Worm (Caenorhabditis elegans) whole organism, mixed stage, embryonic: ENCODE measurements around the gene T01B7.9.

Experiments
- M03D4.4 ChIP-seq: sonication (generic microtip); optimal IDR thresholded peaks from 2 replicates; lab custom pipeline; 2017; ENCODE audit warnings: mild to moderate bottlenecking, missing genetic modification characterization, missing compliant biosample characterization
- bed-3 ChIP-seq: fragments of 200-800 bp; sonication (Bioruptor generic); optimal IDR thresholded peaks from 3 replicates; lab custom pipeline; 2018; ENCODE audit warnings: mild to moderate bottlenecking, missing genetic modification characterization, moderate library complexity, missing compliant biosample characterization
- blmp-1 ChIP-seq: fragments of 150-350 bp; optimal IDR thresholded peaks from 2 replicates; lab custom pipeline; 2014; ENCODE audit warnings: missing biosample characterization, missing genetic modification characterization
- ceh-39 ChIP-seq: fragments of 150-350 bp; optimal IDR thresholded peaks from 2 replicates; lab custom pipeline; 2014; ENCODE audit warnings: missing biosample characterization, missing genetic modification characterization
- ceh-43 ChIP-seq: fragments of 200-800 bp; sonication (Bioruptor generic); optimal IDR thresholded peaks from 2 replicates; lab custom pipeline; 2018; ENCODE audit warnings: mild to moderate bottlenecking, missing genetic modification characterization, moderate library complexity, missing compliant biosample characterization
- ceh-83 ChIP-seq: fragments of 200-800 bp; sonication (Bioruptor generic); optimal IDR thresholded peaks from 2 replicates; lab custom pipeline; 2018; ENCODE audit warnings: mild to moderate bottlenecking, missing genetic modification characterization, missing compliant biosample characterization
- ces-1 ChIP-seq: fragments of 150-350 bp; optimal IDR thresholded peaks from 2 replicates; lab custom pipeline; 2014; ENCODE audit warnings: missing biosample characterization, missing genetic modification reagents, missing genetic modification characterization
- cnd-1 ChIP-seq: fragments of 200-800 bp; sonication (Bioruptor generic); optimal IDR thresholded peaks from 2 replicates; lab custom pipeline; 2018; ENCODE audit warnings: mild to moderate bottlenecking, missing genetic modification characterization, missing compliant biosample characterization
- drap-1 ChIP-seq: fragments of 200-800 bp; sonication (Bioruptor generic); optimal IDR thresholded peaks from 3 replicates; lab custom pipeline; 2018; ENCODE audit warnings: mild to moderate bottlenecking, missing genetic modification characterization, missing compliant biosample characterization
- elt-1 ChIP-seq: sonication (generic microtip); optimal IDR thresholded peaks from 2 replicates; lab custom pipeline; 2017; ENCODE audit warnings: missing genetic modification characterization, mild to moderate bottlenecking, missing compliant biosample characterization, antibody characterized with exemption, moderate library complexity, borderline replicate concordance; ENCODE audit not compliant: insufficient read depth
- elt-3 ChIP-seq: fragments of 150-350 bp; optimal IDR thresholded peaks from 2 replicates; lab custom pipeline; 2014; ENCODE audit warnings: missing biosample characterization, missing genetic modification characterization
- flh-1 ChIP-seq: fragments of 200-800 bp; sonication (Bioruptor generic); optimal IDR thresholded peaks from 2 replicates; lab custom pipeline; 2018; ENCODE audit warnings: mild to moderate bottlenecking, missing genetic modification characterization, moderate library complexity, missing compliant biosample characterization
- ham-2 ChIP-seq: fragments of 200-800 bp; sonication (Bioruptor generic); optimal IDR thresholded peaks from 2 replicates; lab custom pipeline; 2018; ENCODE audit warnings: mild to moderate bottlenecking, missing genetic modification characterization, missing compliant biosample characterization
- hlh-1 ChIP-seq: fragments of 150-350 bp; optimal IDR thresholded peaks from 2 replicates; lab custom pipeline; 2014; ENCODE audit warnings: missing biosample characterization, missing genetic modification reagents, missing genetic modification characterization
- lin-13 ChIP-seq: fragments of 150-350 bp; optimal IDR thresholded peaks from 2 replicates; lab custom pipeline; 2014; ENCODE audit warnings: missing biosample characterization, missing genetic modification characterization
- lin-32 ChIP-seq: fragments of 200-800 bp; sonication (Bioruptor generic); optimal IDR thresholded peaks from 2 replicates; lab custom pipeline; 2018; ENCODE audit warnings: mild to moderate bottlenecking, missing genetic modification characterization, missing compliant biosample characterization
- lsy-2 ChIP-seq: fragments of 150-350 bp; optimal IDR thresholded peaks from 2 replicates; lab custom pipeline; 2014; ENCODE audit warnings: missing biosample characterization, missing genetic modification characterization
- mab-5 ChIP-seq: fragments of 150-350 bp; optimal IDR thresholded peaks from 2 replicates; lab custom pipeline; 2014; ENCODE audit warnings: missing biosample characterization, missing genetic modification characterization
- mep-1 ChIP-seq: fragments of 150-350 bp; optimal IDR thresholded peaks from 2 replicates; lab custom pipeline; 2017; ENCODE audit warnings: missing biosample characterization, missing genetic modification reagents, missing genetic modification characterization, inconsistent platforms
- mls-2 ChIP-seq: sonication (generic microtip); optimal IDR thresholded peaks from 2 replicates; lab custom pipeline; 2016; ENCODE audit warnings: mild to moderate bottlenecking, missing genetic modification characterization, moderate library complexity, missing compliant biosample characterization
- nhr-12 ChIP-seq: fragments of 150-350 bp; optimal IDR thresholded peaks from 2 replicates; lab custom pipeline; 2014; ENCODE audit warnings: missing biosample characterization, missing genetic modification characterization
- nhr-2 ChIP-seq: fragments of 150-350 bp; optimal IDR thresholded peaks from 2 replicates; lab custom pipeline; 2014; ENCODE audit warnings: missing biosample characterization, missing genetic modification characterization
- nhr-237 ChIP-seq: fragments of 150-350 bp; optimal IDR thresholded peaks from 2 replicates; lab custom pipeline; 2014; ENCODE audit warnings: missing biosample characterization, missing genetic modification characterization
- nhr-28 ChIP-seq: fragments of 150-350 bp; optimal IDR thresholded peaks from 2 replicates; lab custom pipeline; 2014; ENCODE audit warnings: missing biosample characterization, missing genetic modification characterization
- nhr-76 ChIP-seq: sonication (generic microtip); optimal IDR thresholded peaks from 2 replicates; lab custom pipeline; 2017; ENCODE audit warnings: missing biosample characterization, missing genetic modification characterization
- pha-4 ChIP-seq: fragments of 150-350 bp; optimal IDR thresholded peaks from 2 replicates; lab custom pipeline; 2018; ENCODE audit warnings: missing biosample characterization, missing genetic modification reagents, missing genetic modification characterization
- sem-2 ChIP-seq: fragments of 200-800 bp; sonication (Bioruptor generic); optimal IDR thresholded peaks from 2 replicates; lab custom pipeline; 2018; ENCODE audit warnings: mild to moderate bottlenecking, missing genetic modification characterization, missing compliant biosample characterization
- snpc-4 ChIP-seq: fragments of 150-350 bp; optimal IDR thresholded peaks from 2 replicates; lab custom pipeline; 2014; ENCODE audit warnings: missing biosample characterization, missing genetic modification characterization
- sptf-1 ChIP-seq: sonication (generic microtip); optimal IDR thresholded peaks from 2 replicates; lab custom pipeline; 2017; ENCODE audit warnings: mild to moderate bottlenecking, missing genetic modification characterization, moderate library complexity, missing compliant biosample characterization
- tbx-8 ChIP-seq: fragments of 200-800 bp; sonication (Bioruptor generic); optimal IDR thresholded peaks from 2 replicates; lab custom pipeline; 2018; ENCODE audit warnings: mild to moderate bottlenecking, missing genetic modification characterization, moderate library complexity, missing compliant biosample characterization
- unc-120 ChIP-seq: sonication (generic microtip); optimal IDR thresholded peaks from 2 replicates; lab custom pipeline; 2017; ENCODE audit warnings: missing genetic modification characterization, missing compliant biosample characterization; ENCODE audit not compliant: poor library complexity, severe bottlenecking
- unc-39 ChIP-seq: fragments of 150-350 bp; optimal IDR thresholded peaks from 2 replicates; lab custom pipeline; 2014; ENCODE audit warnings: missing biosample characterization, missing genetic modification characterization
- unc-62 ChIP-seq: fragments of 150-350 bp; optimal IDR thresholded peaks from 2 replicates; lab custom pipeline; 2014; ENCODE audit warnings: missing biosample characterization, missing genetic modification reagents, missing genetic modification characterization
- zip-8 ChIP-seq: fragments of 150-350 bp; optimal IDR thresholded peaks from 2 replicates; lab custom pipeline; 2014; ENCODE audit warnings: missing biosample characterization, missing genetic modification characterization
- ztf-11 ChIP-seq: fragments of 150-350 bp; optimal IDR thresholded peaks from 2 replicates; lab custom pipeline; 2014; ENCODE audit warnings: missing biosample characterization, missing genetic modification characterization

T01B7.9 gene

ce11 chrII:8730960-8731693, 4.5 kb upstream of the T01B7.9 start:
- TF ChIP-seq sem-2 (GFP tag; lab: Kevin White, UChicago) (no peak), lin-32 (GFP tag; lab: Kevin White, UChicago) (no peak), mab-5 (tag; lab: Kevin White, UChicago) (no peak), hlh-1 (tag; lab: Kevin White, UChicago) (no peak), zip-8 (tag; lab: Kevin White, UChicago) (peak; percentile 83), ztf-11 (tag; lab: Kevin White, UChicago) (no peak), pha-4 (tag; lab: Kevin White, UChicago) (peak; percentile 86)

ce11 chrII:8730281-8730680, 3.7 kb upstream of the T01B7.9 start:
- TF ChIP-seq nhr-28 (tag; lab: Kevin White, UChicago) (no peak), ces-1 (no peak), unc-62 (GFP tag; lab: Kevin White, UChicago) (no peak), elt-1 (no peak), ceh-39 (tag; lab: Kevin White, UChicago) (no peak), mls-2 (tag; lab: Kevin White, UChicago) (no peak), snpc-4 (tag; lab: Kevin White, UChicago) (no peak), tbx-8 (no peak), unc-120 (tag; lab: Kevin White, UChicago) (no peak), ham-2 (GFP tag; lab: Kevin White, UChicago) (no peak), nhr-76 (no peak), ztf-11 (tag; lab: Kevin White, UChicago) (no peak), pha-4 (tag; lab: Kevin White, UChicago) (no peak)
- TF ChIP-seq, all 35 proteins: peak for 0

ce11 chrII:8721955-8722524, 4.6 kb downstream of the T01B7.9 start, which contains the start of gene trcs-2:
Gene trcs-2, plus strand, starts transcription at chrII:8722474.
- TF ChIP-seq blmp-1 (tag; lab: Kevin White, UChicago) (no peak), elt-1 (no peak), sptf-1 (tag; lab: Kevin White, UChicago) (no peak), mls-2 (tag; lab: Kevin White, UChicago) (no peak), elt-3 (tag; lab: Kevin White, UChicago) (no peak), nhr-2 (no peak), snpc-4 (tag; lab: Kevin White, UChicago) (no peak), lsy-2 (tag; lab: Kevin White, UChicago) (no peak), lin-13 (tag; lab: Kevin White, UChicago) (no peak), M03D4.4 (tag; lab: Kevin White, UChicago) (no peak)

- TF ChIP-seq snpc-4 (tag; lab: Kevin White, UChicago) (no peak), elt-1 (peak; percentile 64)
These were observed 9.0 kb downstream of the T01B7.9 start for ce11 chrII:8717579-8717978.

ce11 chrII:8716231-8716878, 10.2 kb downstream of the T01B7.9 start, which contains the start of the genes cyn-11 and T01B7.5:
Gene cyn-11, minus strand, starts transcription at chrII:8716281.
Gene T01B7.5, plus strand, starts transcription at chrII:8716828.
- peak; percentile 81 for TF ChIP-seq mep-1 (tag; lab: Kevin White, UChicago)
- TF ChIP-seq hlh-1 (tag; lab: Kevin White, UChicago) = peak; percentile 17
- TF ChIP-seq flh-1 = no peak
- peak; percentile 34 for TF ChIP-seq ham-2 (GFP tag; lab: Kevin White, UChicago)
- no peak for TF ChIP-seq lin-32 (GFP tag; lab: Kevin White, UChicago)
- TF ChIP-seq tbx-8 = no peak
- no peak for TF ChIP-seq drap-1 (GFP tag; lab: Kevin White, UChicago)
- TF ChIP-seq elt-1 = peak; percentile 47
- no peak for TF ChIP-seq snpc-4 (tag; lab: Kevin White, UChicago)
- no peak for TF ChIP-seq unc-39
- no peak for TF ChIP-seq bed-3 (GFP tag; lab: Kevin White, UChicago)
- no peak for TF ChIP-seq nhr-2
- no peak for TF ChIP-seq sem-2 (GFP tag; lab: Kevin White, UChicago)
- TF ChIP-seq blmp-1 (tag; lab: Kevin White, UChicago) = no peak
- TF ChIP-seq lin-13 (tag; lab: Kevin White, UChicago) = no peak
- peak; percentile 48 for TF ChIP-seq ceh-43 (GFP tag; lab: Kevin White, UChicago)
- no peak for TF ChIP-seq nhr-12 (tag; lab: Kevin White, UChicago)
- no peak for TF ChIP-seq nhr-28 (tag; lab: Kevin White, UChicago)
- TF ChIP-seq zip-8 (tag; lab: Kevin White, UChicago) = no peak
- no peak for TF ChIP-seq ceh-39 (tag; lab: Kevin White, UChicago)
- TF ChIP-seq nhr-237 (tag; lab: Kevin White, UChicago) = no peak
- TF ChIP-seq mab-5 (tag; lab: Kevin White, UChicago) = no peak
- peak; percentile 34 for TF ChIP-seq unc-120 (tag; lab: Kevin White, UChicago)
- TF ChIP-seq elt-3 (tag; lab: Kevin White, UChicago) = no peak
- peak; percentile 31 for TF ChIP-seq cnd-1 (tag; lab: Kevin White, UChicago)
- TF ChIP-seq M03D4.4 (tag; lab: Kevin White, UChicago) = peak; percentile 43
- no peak for TF ChIP-seq mls-2 (tag; lab: Kevin White, UChicago)
- no peak for TF ChIP-seq sptf-1 (tag; lab: Kevin White, UChicago)
- peak; percentile 49 for TF ChIP-seq lsy-2 (tag; lab: Kevin White, UChicago)
- TF ChIP-seq ztf-11 (tag; lab: Kevin White, UChicago) = no peak
- no peak for TF ChIP-seq unc-62 (GFP tag; lab: Kevin White, UChicago)
- TF ChIP-seq pha-4 (tag; lab: Kevin White, UChicago) = no peak
- no peak for TF ChIP-seq ceh-83 (GFP tag; lab: Kevin White, UChicago)
- no peak for TF ChIP-seq nhr-76
